Fruit fly (Drosophila melanogaster): ENCODE measurements around the gene Mcm7.

Mcm7 gene

DNA sequence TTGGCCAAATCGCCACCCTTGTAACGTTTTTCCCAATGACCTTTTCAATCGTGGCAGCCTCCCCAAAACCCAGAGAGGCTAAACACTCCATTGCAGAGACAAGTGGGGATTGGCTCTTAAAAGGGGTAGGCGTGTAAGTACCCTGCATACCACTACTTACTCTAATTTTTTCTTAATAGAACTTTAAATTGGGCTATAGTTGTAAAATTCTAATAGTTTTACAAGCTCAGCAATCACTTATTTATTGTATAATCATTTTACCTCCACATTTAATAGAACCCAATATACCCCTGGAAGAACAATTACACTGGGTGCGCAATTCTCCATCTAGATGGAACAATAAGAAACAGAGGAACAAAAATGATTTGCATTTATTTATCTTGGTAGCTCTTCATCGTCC lies 49.6 kb upstream of the Mcm7 start (continued):
- TF ChIP-seq gsb (GFP tag; IDR thresholded peaks at IDR 0.05) (peak; percentile 65; the same call in 1 of the 2 replicates), CG3065 (GFP tag; optimal IDR thresholded peaks at IDR 0.05) (no peak), inv (GFP tag; IDR thresholded peaks at IDR 0.05; ENCODE audit: partially characterized antibody) (no peak), CG1792 (GFP tag; optimal IDR thresholded peaks at IDR 0.05) (peak; percentile 14), Hr3 (GFP tag; optimal IDR thresholded peaks at IDR 0.05) (peak; percentile 71), stc (GFP tag; IDR thresholded peaks at IDR 0.05) (peak; percentile 84), cwo (GFP tag; optimal IDR thresholded peaks at IDR 0.05) (peak; percentile 74), bigmax (GFP tag; optimal IDR thresholded peaks at IDR 0.05) (no peak), CG15514 (GFP tag; optimal IDR thresholded peaks at IDR 0.05) (peak; percentile 44), sisA (GFP tag; IDR thresholded peaks at IDR 0.05) (peak; percentile 75), vvl (GFP tag; IDR thresholded peaks at IDR 0.05) (peak; percentile 88), ato (GFP tag; IDR thresholded peaks at IDR 0.05; ENCODE audit: partially characterized antibody) (no peak), Hmr (GFP tag; optimal IDR thresholded peaks at IDR 0.05) (peak; percentile 76), CG3163 (GFP tag; optimal IDR thresholded peaks at IDR 0.05) (peak; percentile 23), CG31441 (GFP tag; IDR thresholded peaks at IDR 0.05) (peak; percentile 80), CTCF (GFP tag; optimal IDR thresholded peaks at IDR 0.05) (no peak), Kr (GFP tag; optimal IDR thresholded peaks at IDR 0.05) (no peak), tap (tag; optimal IDR thresholded peaks at IDR 0.05) (peak; percentile 75), Mes4 (GFP tag; optimal IDR thresholded peaks at IDR 0.05) (peak; percentile 23), Hand (GFP tag; optimal IDR thresholded peaks at IDR 0.05) (peak; percentile 63), Dbx (GFP tag; IDR thresholded peaks at IDR 0.05) (peak; percentile 61; the same call in 2 of the 3 replicates), MTF-1 (GFP tag; optimal IDR thresholded peaks at IDR 0.05; ENCODE audit: borderline replicate concordance) (no peak), CG3281 (GFP tag; optimal IDR thresholded peaks at IDR 0.05) (peak; percentile 75), CG2116 (GFP tag; optimal IDR thresholded peaks at IDR 0.05) (peak; percentile 3), Sox100B (GFP tag; optimal IDR thresholded peaks at IDR 0.05) (peak; percentile 64), scrt (GFP tag; optimal IDR thresholded peaks at IDR 0.05) (peak; percentile 63), dan (GFP tag; IDR thresholded peaks at IDR 0.05) (0 out of 2 replicates have a peak, but pooled peaks have one; percentile 25), CG15073 (GFP tag; optimal IDR thresholded peaks at IDR 0.05) (no peak), TFAM (GFP tag; optimal IDR thresholded peaks at IDR 0.05) (no peak), oc (tag; optimal IDR thresholded peaks at IDR 0.05) (peak; percentile 75), Hr78 (GFP tag; optimal IDR thresholded peaks at IDR 0.05) (no peak), Adf1 (GFP tag; IDR thresholded peaks at IDR 0.05) (peak; percentile 40; the same call in 1 of the 2 replicates), CG13424 (tag; optimal IDR thresholded peaks at IDR 0.05) (peak; percentile 75), jing (GFP tag; optimal IDR thresholded peaks at IDR 0.05) (peak; percentile 62), Deaf1 (tag; optimal IDR thresholded peaks at IDR 0.05) (peak; percentile 40), CG3726 (GFP tag; IDR thresholded peaks at IDR 0.05) (peak; percentile 47; the same call in 1 of the 3 replicates), CG7271 (tag; optimal IDR thresholded peaks at IDR 0.05) (no peak), fd64A (GFP tag; optimal IDR thresholded peaks at IDR 0.05) (no peak), Oli (tag; optimal IDR thresholded peaks at IDR 0.05) (peak; percentile 83), CG4282 (GFP tag; optimal IDR thresholded peaks at IDR 0.05) (no peak), CG17912 (GFP tag; optimal IDR thresholded peaks at IDR 0.05) (no peak), CG2129 (GFP tag; IDR thresholded peaks at IDR 0.05; ENCODE audit: partially characterized antibody) (no peak), CG14050 (GFP tag; IDR thresholded peaks at IDR 0.05) (peak; percentile 63), CG2712 (tag; optimal IDR thresholded peaks at IDR 0.05) (peak; percentile 85), nau (GFP tag; optimal IDR thresholded peaks at IDR 0.05) (peak; percentile 36), CG9876 (GFP tag; optimal IDR thresholded peaks at IDR 0.05) (no peak), CG1233 (GFP tag; optimal IDR thresholded peaks at IDR 0.05) (peak; percentile 61), dmrt11E (tag; optimal IDR thresholded peaks at IDR 0.05) (peak; percentile 62), Myb (GFP tag; optimal IDR thresholded peaks at IDR 0.05) (peak; percentile 40), zfh2 (GFP tag; optimal IDR thresholded peaks at IDR 0.05) (peak; percentile 46), NFAT (GFP tag; IDR thresholded peaks at IDR 0.05) (peak; percentile 45; the same call in 1 of the 2 replicates)
